Fruit fly (Drosophila melanogaster): Measurements from ENCODE around the gene sd.

The sd gene

DNA sequence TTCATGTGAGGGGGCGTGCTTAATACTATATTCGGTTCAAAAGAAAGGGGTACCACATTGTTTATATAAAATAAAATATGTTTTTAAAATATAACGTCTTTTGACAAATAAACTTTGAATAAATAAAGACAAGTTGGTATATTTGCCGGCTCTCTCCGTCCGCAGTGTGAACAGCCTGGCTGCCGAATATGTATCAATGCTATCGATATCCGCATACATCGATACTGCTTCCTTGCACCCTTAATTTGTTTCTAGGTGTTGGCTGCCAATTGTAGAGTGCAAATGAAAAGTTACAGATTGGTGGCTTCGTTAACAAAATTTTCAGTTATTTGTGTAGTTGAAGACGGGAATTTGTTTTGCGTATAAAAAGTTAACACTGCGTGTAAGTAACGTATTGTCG lies 55.7 kb downstream of the sd start, which contains the start of gene Gbeta13F:
Gbeta13F (plus strand) TSS at position 247 of the 400 bp plus-strand sequence.
- TF ChIP-seq CG17801 (GFP tag; optimal IDR thresholded peaks at IDR 0.05; ENCODE audit: partially characterized antibody): no peak

DNA sequence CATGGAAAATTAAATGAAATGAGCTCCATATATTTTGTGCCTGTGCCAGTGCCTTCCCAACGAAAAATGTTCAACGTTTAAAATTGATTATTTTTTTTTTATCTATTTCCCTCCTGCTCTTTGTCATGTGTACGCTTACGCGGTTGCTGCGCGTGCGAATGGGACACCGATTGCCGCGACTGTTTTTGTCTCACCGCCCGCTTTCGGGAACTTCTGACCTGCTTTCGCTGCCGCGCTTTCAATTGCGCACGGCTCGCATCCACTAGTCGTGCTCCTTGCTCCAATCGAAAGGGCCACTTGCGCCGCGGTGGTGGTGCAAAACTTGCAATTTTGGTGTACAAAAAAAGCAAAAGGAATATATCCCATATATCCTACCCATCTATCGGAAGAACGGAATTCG lies 56.3 kb downstream of the sd start:
- peak; percentile 85 for TF ChIP-seq CG17801 (GFP tag; optimal IDR thresholded peaks at IDR 0.05; ENCODE audit: partially characterized antibody)

DNA sequence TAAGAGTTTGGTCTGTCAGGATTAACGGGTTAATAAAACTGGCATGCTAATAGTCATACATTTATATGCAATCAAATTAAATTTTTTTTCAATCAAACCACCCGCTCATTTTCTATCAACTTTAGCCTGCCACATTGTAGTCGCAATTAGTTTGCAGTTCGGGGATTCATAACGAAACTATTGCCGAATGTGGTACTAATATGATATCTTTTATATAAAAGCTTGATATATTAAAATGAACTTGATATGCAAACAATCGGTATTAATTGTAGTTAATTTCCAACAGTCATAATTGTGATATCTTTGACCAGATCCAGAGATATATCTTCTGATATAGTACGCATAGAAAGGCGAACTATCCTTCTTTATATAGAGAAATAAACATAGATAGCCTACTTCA lies 61.9 kb downstream of the sd start:
- TF ChIP-seq CG17801 (GFP tag; optimal IDR thresholded peaks at IDR 0.05; ENCODE audit: partially characterized antibody): no peak

DNA sequence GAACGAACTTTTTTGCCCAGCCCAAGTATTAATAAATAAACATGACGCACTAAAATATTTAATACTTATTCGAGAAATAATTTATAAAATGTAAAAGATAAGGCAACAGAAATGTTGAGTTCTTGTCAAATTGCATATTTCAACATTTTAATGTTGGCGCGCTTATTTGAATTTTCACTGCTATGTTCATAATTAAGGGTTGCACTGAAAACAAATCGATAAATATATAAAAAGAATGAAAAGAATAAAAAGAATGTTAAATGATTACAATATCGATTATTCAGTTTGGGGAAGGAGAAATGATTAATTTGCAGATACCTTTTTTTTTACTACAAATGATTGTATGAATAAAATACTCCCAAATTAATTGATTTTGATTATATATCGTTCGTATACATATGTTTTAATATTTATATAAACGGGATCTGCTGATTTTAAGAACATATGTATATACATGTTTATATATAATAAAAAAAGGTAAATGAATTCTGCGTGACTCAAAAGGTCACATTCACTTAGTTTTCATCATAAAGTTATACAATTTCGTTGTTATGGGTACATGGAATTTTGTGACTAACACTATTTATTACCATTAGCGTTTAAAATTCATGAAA lies 62.7 kb downstream of the sd start:
- peak; percentile 14 for TF ChIP-seq CG17801 (GFP tag; optimal IDR thresholded peaks at IDR 0.05; ENCODE audit: partially characterized antibody)

DNA sequence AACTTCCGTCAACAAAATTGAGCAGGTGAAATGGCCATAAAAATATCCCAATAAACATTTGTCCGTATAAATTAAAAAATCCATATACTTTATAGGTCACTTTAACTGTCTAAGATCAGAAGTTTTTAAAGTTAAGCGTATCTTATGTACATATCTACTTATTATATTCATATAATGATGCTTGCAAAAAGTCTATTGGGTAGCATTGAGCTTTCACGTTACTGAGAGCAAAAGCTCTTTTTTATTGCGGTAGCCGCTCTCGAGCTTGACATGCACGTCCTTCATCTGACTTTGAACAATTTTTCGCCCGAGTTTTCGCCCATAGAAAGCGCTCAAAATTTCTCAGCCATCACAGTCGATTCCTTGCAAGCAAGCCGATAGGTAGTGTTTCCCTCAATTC lies 63.7 kb downstream of the sd start, which contains the start of gene Gapdh2:
Gapdh2 (plus strand) TSS at position 283 of the 400 bp plus-strand sequence.
- peak; percentile 100 for TF ChIP-seq CG17801 (GFP tag; optimal IDR thresholded peaks at IDR 0.05; ENCODE audit: partially characterized antibody)

DNA sequence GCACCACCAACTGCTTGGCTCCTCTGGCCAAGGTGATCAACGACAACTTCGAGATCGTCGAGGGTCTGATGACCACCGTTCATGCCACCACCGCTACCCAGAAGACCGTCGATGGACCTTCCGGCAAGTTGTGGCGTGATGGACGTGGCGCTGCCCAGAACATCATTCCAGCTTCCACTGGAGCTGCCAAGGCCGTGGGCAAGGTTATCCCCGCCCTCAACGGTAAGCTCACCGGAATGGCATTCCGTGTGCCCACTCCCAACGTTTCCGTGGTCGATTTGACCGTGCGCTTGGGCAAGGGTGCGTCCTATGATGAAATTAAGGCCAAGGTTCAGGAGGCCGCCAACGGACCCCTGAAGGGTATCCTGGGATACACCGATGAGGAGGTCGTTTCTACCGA lies 64.6 kb downstream of the sd start:
- no peak for TF ChIP-seq CG17801 (GFP tag; optimal IDR thresholded peaks at IDR 0.05; ENCODE audit: partially characterized antibody)

DNA sequence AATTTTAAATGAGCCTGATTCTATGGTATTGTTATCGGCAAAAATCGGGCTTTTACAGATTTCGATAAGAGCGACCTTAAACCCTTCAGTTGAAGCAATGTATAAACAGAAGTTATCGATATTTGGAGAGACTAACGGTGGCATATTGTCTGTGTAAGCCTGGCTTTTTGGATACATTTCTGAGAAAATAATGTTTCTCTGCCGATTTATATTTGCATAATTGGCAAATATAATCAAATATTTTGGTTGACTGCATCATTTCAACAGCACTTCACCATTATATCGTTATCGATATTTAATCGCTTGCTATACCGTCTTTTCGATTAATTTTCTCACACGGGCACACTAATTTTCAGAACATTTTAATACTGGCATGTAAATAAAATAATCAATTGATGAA lies 65.7 kb downstream of the sd start, which contains the start of gene CG16952:
CG16952 (plus strand) TSS at position 341 of the 400 bp plus-strand sequence.
- no peak for TF ChIP-seq CG17801 (GFP tag; optimal IDR thresholded peaks at IDR 0.05; ENCODE audit: partially characterized antibody)

DNA sequence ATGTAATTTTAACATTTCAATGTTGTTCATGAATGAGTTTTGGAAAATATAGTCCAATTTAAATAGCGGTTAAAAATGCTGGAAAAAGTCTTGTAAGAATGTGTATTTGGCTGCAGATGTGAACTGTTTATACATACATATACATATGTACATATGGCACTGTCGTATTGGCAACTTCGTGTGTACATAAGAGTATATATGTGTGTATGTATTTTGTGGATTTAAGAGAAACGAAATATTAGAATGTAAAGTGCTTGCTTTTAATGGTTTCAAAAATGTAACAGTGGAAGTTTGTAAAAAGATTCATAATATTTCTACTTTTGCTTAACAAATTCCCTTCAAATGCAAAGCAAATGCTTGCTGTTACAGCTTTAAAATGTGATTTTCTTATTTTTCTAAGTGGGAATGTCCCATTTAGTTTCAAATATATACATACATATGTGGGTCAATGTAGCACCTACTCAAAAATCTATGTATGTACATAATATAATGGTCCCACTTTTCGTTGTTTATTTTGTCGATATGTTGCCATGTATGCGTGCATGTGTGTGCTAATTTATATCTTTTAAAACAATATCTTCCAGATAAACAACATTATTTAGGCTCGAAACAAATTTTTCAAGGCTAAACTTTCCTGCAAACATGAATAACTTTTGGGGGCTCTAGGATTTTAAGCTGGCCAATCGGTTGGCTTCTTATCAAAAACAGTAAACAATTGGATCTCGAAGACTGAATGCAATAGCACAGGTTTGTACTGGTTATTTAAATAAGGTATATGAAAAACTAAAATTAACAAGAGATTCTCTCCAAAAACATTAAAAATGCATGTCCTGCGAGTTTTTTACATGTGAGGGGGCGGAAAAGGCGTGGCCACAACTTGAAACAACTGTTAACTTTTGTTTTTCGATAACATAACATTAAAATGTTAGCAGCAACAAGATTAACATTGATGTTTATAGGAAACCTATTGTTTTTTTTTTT lies 66.9 kb downstream of the sd start:
- TF ChIP-seq CG17801 (GFP tag; optimal IDR thresholded peaks at IDR 0.05; ENCODE audit: partially characterized antibody): no peak

DNA sequence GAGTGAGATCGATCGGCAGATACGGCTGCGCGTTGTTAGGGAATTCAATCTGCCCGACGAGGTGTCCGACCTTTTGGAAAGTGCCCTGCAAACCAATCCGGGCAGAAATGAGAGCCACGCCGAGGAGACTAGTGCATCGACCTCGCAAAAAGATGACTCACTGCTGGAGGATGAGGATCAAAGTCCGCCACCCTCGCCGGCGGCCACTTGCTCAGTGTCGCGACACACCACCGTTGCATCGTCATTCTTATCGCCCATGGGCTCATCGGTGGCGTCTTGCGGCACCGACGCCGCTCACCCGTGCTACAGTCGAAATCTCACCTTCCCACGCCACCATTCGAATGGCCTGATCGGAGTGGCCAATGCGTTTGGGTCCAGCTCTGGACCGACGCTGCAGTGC lies 70.3 kb downstream of the sd start:
- no peak for TF ChIP-seq CG17801 (GFP tag; optimal IDR thresholded peaks at IDR 0.05; ENCODE audit: partially characterized antibody)

DNA sequence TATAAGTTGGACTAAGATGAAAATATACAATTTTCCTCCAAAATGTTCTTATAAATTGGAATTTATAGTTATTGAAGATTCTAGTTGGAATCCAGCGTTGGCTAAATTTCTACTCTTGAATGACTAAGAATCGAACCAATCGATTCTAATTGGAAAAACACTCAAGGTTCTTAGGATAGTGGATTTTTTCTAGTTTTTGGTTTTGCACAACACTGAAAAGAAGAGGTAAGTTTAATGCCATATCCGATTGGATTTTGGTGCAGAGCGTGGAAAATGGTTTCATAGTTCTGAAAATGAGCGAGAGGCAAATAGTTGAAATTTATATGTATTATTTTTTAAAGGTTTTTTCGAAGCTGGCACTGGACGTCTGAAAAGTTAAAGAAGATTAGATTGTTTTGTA lies 71.4 kb downstream of the sd start:
- no peak for TF ChIP-seq CG17801 (GFP tag; optimal IDR thresholded peaks at IDR 0.05; ENCODE audit: partially characterized antibody)
